Worm (Caenorhabditis elegans): ENCODE measurements around the gene irld-38.

The irld-38 gene

ce11 chrV:2985309-2985708, 46.9 kb downstream of the irld-38 start, which contains the start of gene srw-139:
TSS of gene srw-139 (minus strand) at chrV:2985409.
- TF ChIP-seq elt-3 (tag; optimal IDR thresholded peaks at IDR 0.05) = no peak
- TF ChIP-seq elt-2 (tag; optimal IDR thresholded peaks at IDR 0.05) = no peak
- TF ChIP-seq nhr-28 (tag; optimal IDR thresholded peaks at IDR 0.05) = no peak
- TF ChIP-seq unc-39 (tag; optimal IDR thresholded peaks at IDR 0.05) = no peak
- no peak for TF ChIP-seq jun-1 (tag; optimal IDR thresholded peaks at IDR 0.05)
- no peak for TF ChIP-seq mdl-1 (tag; optimal IDR thresholded peaks at IDR 0.05)
- no peak for TF ChIP-seq nhr-76 (tag; optimal IDR thresholded peaks at IDR 0.05)
- no peak for TF ChIP-seq zag-1 (tag; optimal IDR thresholded peaks at IDR 0.05)
- no peak for TF ChIP-seq tbx-2 (tag; optimal IDR thresholded peaks at IDR 0.05)
- TF ChIP-seq egl-5 (tag; optimal IDR thresholded peaks at IDR 0.05) = no peak
- TF ChIP-seq ceh-82 (tag; optimal IDR thresholded peaks at IDR 0.05) = no peak
- no peak for TF ChIP-seq nhr-77 (tag; optimal IDR thresholded peaks at IDR 0.05)
- no peak for TF ChIP-seq ceh-16 (tag; optimal IDR thresholded peaks at IDR 0.05)
- TF ChIP-seq nfya-1 (tag; optimal IDR thresholded peaks at IDR 0.05; ENCODE audit: insufficient read depth) = no peak
- no peak for TF ChIP-seq lin-39 (tag; optimal IDR thresholded peaks at IDR 0.05)
- TF ChIP-seq nhr-23 (tag; optimal IDR thresholded peaks at IDR 0.05) = no peak
- no peak for TF ChIP-seq fkh-2 (tag; optimal IDR thresholded peaks at IDR 0.05)
- no peak for TF ChIP-seq sea-2 (GFP tag; optimal IDR thresholded peaks at IDR 0.05)

ce11 chrV:2983351-2983750, 48.9 kb downstream of the irld-38 start, which contains the start of gene srw-117:
TSS of gene srw-117 (minus strand) at chrV:2983451.
- TF ChIP-seq mdl-1 (tag; optimal IDR thresholded peaks at IDR 0.05) (no peak), pha-4 (tag; optimal IDR thresholded peaks at IDR 0.05) (no peak), fkh-10 (GFP tag; optimal IDR thresholded peaks at IDR 0.05) (no peak), fkh-2 (tag; optimal IDR thresholded peaks at IDR 0.05) (no peak), unc-62 (GFP tag; optimal IDR thresholded peaks at IDR 0.05) (no peak), ceh-82 (tag; optimal IDR thresholded peaks at IDR 0.05) (no peak), nhr-76 (tag; optimal IDR thresholded peaks at IDR 0.05) (no peak), tbx-2 (tag; optimal IDR thresholded peaks at IDR 0.05) (no peak), eor-1 (tag; optimal IDR thresholded peaks at IDR 0.05) (no peak), zag-1 (tag; optimal IDR thresholded peaks at IDR 0.05) (no peak), ztf-11 (tag; optimal IDR thresholded peaks at IDR 0.05) (no peak), ztf-4 (tag; optimal IDR thresholded peaks at IDR 0.05) (no peak), nhr-237 (tag; optimal IDR thresholded peaks at IDR 0.05) (no peak), skn-1 (tag; optimal IDR thresholded peaks at IDR 0.05) (no peak), fos-1 (tag; optimal IDR thresholded peaks at IDR 0.05) (no peak), unc-39 (tag; optimal IDR thresholded peaks at IDR 0.05) (no peak), nhr-25 (tag; optimal IDR thresholded peaks at IDR 0.05) (no peak)

ce11 chrV:2979978-2980377, 52.3 kb downstream of the irld-38 start, which contains the start of gene srw-118:
TSS of gene srw-118 (minus strand) at chrV:2980078.
- TF ChIP-seq nhr-43 (tag; optimal IDR thresholded peaks at IDR 0.05; ENCODE audit: poor library complexity, severe bottlenecking) = no peak
- TF ChIP-seq nhr-23 (tag; optimal IDR thresholded peaks at IDR 0.05) = no peak

All from whole organism, L3 larva.